Worm (Caenorhabditis elegans) whole organism, L3 larva: ENCODE results near the gene F15B10.3.

Experiments used
- ama-1 ChIP-seq: fragments of 150-350 bp; optimal IDR thresholded peaks from 2 replicates; lab custom pipeline; 2018
- fos-1 ChIP-seq: fragments of 150-350 bp; optimal IDR thresholded peaks from 2 replicates; lab custom pipeline; 2014; ENCODE audit warnings: missing biosample characterization, missing genetic modification characterization

DNA sequence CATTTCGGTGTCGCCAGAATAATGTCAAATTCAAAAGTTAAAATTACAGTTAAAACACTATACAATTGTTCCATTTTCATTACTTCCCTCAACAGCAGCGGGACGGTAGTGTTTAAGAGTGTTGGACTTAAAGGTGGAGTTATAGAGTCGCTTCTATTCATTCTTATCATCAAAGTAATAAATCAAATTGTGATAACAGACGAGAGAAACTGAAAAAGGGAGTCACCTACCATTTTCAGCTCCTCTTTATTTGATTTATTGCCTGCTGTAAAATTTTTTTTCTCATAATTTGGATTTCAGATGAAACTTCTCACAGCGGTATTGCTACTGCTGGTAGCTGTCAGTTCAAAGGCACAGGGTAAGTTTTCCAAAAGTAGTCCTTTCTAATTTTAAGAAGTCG, 37.4 kb downstream of the F15B10.3 start, which contains the start of gene C01B10.6:
- TF ChIP-seq fos-1 (tag; lab: Kevin White, UChicago) (no peak), ama-1 (lab: Kevin White, UChicago) (no peak)
